Fruit fly (Drosophila melanogaster) Kc167 (cell line): ENCODE measurements around the gene sip2.

Source experiments
- Myc ChIP-seq: fragments of >200 bp; optimal IDR thresholded peaks from 2 replicates; lab custom pipeline; 2017; ENCODE audit warnings: missing external identifiers
- Sin3A ChIP-seq: fragments of >200 bp; optimal IDR thresholded peaks from 2 replicates; lab custom pipeline; 2018; ENCODE audit warnings: missing external identifiers
- h ChIP-seq: fragments of >200 bp; optimal IDR thresholded peaks from 3 replicates; lab custom pipeline; 2018; ENCODE audit warnings: missing external identifiers
- insv ChIP-seq: fragments of >200 bp; optimal IDR thresholded peaks from 3 replicates; lab custom pipeline; 2018; ENCODE audit warnings: missing external identifiers
- psq ChIP-seq: fragments of >200 bp; optimal IDR thresholded peaks from 2 replicates; lab custom pipeline; 2017; ENCODE audit warnings: missing external identifiers
- ttk ChIP-seq: sonication (Bioruptor generic); optimal IDR thresholded peaks from 2 replicates; lab custom pipeline; 2017; ENCODE audit warnings: missing external identifiers

sip2 gene

dm6 chr2L:6925114-6925513 lies 38.8 kb downstream of the sip2 start:
- TF ChIP-seq h (lab: Kevin White, UChicago) (no peak), Myc (no peak), Sin3A (lab: Kevin White, UChicago) (no peak), psq (no peak), ttk (lab: Kevin White, UChicago) (no peak), insv (no peak)

DNA sequence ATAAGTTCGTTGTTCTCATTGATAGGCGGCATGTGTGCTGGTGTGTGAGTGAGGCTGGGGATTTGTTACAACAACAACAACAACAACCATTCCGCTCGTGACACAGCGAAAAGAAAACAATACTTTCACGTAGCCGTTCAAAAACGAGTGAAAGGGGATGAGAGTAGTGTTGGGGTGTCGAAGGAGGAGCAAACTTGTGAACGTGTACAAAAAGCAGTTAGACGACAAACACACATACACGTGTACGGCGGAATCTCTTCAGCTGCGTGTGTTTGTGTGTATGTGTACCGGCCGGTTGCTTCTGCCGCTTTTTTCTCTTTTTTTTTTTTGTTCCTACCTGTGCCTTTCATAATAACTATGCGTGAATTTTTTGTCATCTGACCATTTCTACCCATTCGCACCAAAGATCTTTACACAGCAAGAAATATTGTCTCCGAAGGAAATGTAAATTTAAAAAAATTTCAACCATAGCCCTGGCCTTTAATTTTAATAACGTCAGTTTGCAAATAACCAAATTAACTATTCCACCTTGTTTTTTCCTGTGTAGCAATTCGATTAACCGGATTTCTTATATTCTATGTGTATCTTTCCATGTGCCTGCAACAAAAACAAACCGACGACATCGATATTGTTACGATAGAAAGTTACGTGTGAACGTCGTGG lies 41.7 kb downstream of the sip2 start:
- TF ChIP-seq Sin3A (lab: Kevin White, UChicago) (no peak), insv (no peak), Myc (no peak), psq (no peak), h (lab: Kevin White, UChicago) (no peak), ttk (lab: Kevin White, UChicago) (no peak)

- TF ChIP-seq insv: no peak
- TF ChIP-seq Sin3A (lab: Kevin White, UChicago): no peak
- no peak for TF ChIP-seq Myc
- no peak for TF ChIP-seq psq
- no peak for TF ChIP-seq h (lab: Kevin White, UChicago)
- TF ChIP-seq ttk (lab: Kevin White, UChicago): no peak
Observed at dm6 chr2L:6921360-6922090, 42.3 kb downstream of the sip2 start.

- TF ChIP-seq Myc (no peak), insv (no peak), h (lab: Kevin White, UChicago) (no peak), psq (no peak), Sin3A (lab: Kevin White, UChicago) (no peak), ttk (lab: Kevin White, UChicago) (no peak)
Observed at dm6 chr2L:6920661-6921359, 43.1 kb downstream of the sip2 start, which contains the start of gene Hrb27C. Gene Hrb27C (plus strand): TSS chr2L:6920704.

dm6 chr2L:6919850-6920660 lies 43.8 kb downstream of the sip2 start, which contains the start of gene x16:
Gene x16 (minus strand): TSS chr2L:6920210.
- TF ChIP-seq psq (no peak), Myc (no peak), insv (no peak), ttk (lab: Kevin White, UChicago) (no peak), h (lab: Kevin White, UChicago) (no peak), Sin3A (lab: Kevin White, UChicago) (no peak)

DNA sequence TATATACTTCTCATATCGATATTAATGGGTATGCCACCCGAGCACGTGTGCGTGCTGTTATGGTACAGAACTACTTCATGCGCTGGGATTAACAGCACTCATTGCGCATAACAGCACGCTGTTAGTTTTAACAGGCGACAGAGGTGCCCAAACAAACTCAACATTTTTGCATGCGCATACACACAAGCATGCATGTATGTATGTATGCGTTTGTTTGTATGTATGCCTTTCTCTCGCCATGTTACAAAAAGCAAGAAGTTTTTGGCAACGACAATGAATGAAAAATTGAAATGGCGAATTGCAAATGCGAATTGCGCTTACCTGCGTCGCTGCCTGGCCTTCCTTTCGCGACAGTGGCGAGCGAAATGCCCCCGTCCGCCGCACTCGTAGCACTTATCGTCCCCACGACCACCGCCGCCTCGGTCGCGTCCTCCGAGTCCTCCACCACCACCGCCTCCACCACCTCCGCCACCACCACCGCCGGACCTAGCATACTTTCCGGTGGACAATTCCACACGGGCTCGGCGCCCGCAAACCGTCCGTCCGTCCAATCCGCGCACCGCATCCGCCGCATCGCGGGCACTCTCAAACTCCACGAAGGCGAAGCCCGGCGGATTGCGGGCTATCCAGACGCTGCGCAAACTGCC lies 44.5 kb downstream of the sip2 start:
- TF ChIP-seq psq (no peak), insv (no peak), ttk (lab: Kevin White, UChicago) (no peak), h (lab: Kevin White, UChicago) (no peak)

DNA sequence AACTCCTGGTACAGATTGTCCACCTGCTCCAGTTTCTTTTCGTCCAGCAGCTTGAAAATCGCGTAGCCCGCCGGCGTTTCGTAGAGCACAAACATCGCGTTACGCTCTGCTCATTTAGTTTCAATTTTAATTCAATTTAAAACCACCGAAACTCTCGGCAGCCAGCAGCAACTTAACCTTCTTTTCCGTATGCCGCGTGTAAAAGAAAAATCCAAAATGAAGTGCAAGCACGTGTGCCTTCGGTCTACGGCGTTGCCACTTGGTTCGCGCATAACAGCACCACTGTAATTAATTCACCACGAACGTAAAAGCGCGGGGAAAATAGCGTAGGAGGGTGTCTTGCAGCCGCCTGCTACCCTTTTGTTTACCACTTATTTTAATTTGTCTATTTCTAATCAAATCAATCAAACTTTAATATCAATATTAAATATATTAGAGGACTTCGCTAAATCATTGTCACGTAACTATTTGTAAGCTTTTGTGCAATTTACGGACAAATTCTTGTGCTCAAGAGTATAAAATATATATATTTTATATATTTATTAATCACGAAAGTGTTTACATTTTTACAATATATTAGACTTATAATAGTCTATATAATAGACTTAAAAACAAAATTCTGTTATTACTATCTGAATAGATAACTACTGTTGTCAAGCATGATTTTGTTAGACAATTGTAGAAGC lies 45.2 kb downstream of the sip2 start, which contains the start of gene nop5:
Gene nop5, minus strand, starts transcription at position 227 of the 686 bp plus-strand sequence.
- no peak for TF ChIP-seq psq
- TF ChIP-seq ttk (lab: Kevin White, UChicago): no peak
- TF ChIP-seq Sin3A (lab: Kevin White, UChicago): no peak
- no peak for TF ChIP-seq Myc
- TF ChIP-seq insv: no peak
- TF ChIP-seq h (lab: Kevin White, UChicago): no peak

- TF ChIP-seq psq (no peak), insv (no peak), Sin3A (lab: Kevin White, UChicago) (no peak), h (lab: Kevin White, UChicago) (no peak), ttk (lab: Kevin White, UChicago) (no peak)
Observed at dm6 chr2L:6916345-6916744, 47.5 kb downstream of the sip2 start, which contains the start of gene CG32829. Gene CG32829 (minus strand): TSS chr2L:6916445.

DNA sequence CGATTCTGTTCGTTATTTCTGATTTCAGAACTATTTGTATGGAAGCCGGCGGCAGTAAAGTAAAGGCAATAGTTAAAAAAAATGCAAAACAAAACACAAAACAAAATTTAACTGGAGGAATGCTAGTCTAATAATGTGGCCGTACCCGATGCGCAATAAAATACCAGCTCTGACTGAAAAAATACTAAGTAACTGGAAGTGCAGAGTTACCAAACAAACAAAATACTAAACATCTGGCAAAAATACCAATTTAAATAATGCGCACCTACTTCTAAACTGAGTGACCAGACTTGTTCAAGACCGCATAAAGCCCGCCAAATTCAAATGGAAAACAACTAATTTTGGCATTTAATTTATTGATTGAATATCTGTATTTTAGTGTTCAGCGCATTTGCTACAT lies 49.9 kb downstream of the sip2 start, which contains the start of gene Wee1:
Gene Wee1, minus strand, starts transcription at position 175 of the 400 bp plus-strand sequence.
- no peak for TF ChIP-seq Sin3A (lab: Kevin White, UChicago)
- TF ChIP-seq insv: no peak
- no peak for TF ChIP-seq h (lab: Kevin White, UChicago)
- TF ChIP-seq ttk (lab: Kevin White, UChicago): no peak
- no peak for TF ChIP-seq psq
- no peak for TF ChIP-seq Myc
